Worm (Caenorhabditis elegans) whole organism, L1 larva: ENCODE results near the gene K10B3.1.

ENCODE experiments used
- C04F5.9 ChIP-seq: sonication (generic microtip); optimal IDR thresholded peaks from 2 replicates; lab custom pipeline; 2016; ENCODE audit warnings: missing genetic modification characterization, missing compliant biosample characterization
- aly-2 ChIP-seq: fragments of 150-350 bp; optimal IDR thresholded peaks from 2 replicates; lab custom pipeline; 2014; ENCODE audit warnings: missing biosample characterization, missing genetic modification characterization
- ceh-88 ChIP-seq: fragments of 200-800 bp; sonication (Bioruptor generic); IDR thresholded peaks from 2 replicates; pipeline ENCODE4 v1.3.6; 2022; ENCODE audit warnings: missing genetic modification characterization, missing compliant biosample characterization
- ces-1 ChIP-seq: fragments of 150-350 bp; optimal IDR thresholded peaks from 2 replicates; lab custom pipeline; 2014; ENCODE audit warnings: missing biosample characterization, missing genetic modification reagents, missing genetic modification characterization
- dsc-1 ChIP-seq: sonication (generic microtip); optimal IDR thresholded peaks from 2 replicates; lab custom pipeline; 2016; ENCODE audit warnings: mild to moderate bottlenecking, missing genetic modification characterization, missing compliant biosample characterization
- efl-1 ChIP-seq, 4 experiments: fragments of 150-350 bp; optimal IDR thresholded peaks in 3 of 4; peaks in 1 of 4; 1 replicate in 1 of 4; 2 replicates in 3 of 4; lab custom pipeline; 2014; ENCODE audit warnings: missing biosample characterization in 2 of 4, missing genetic modification characterization in 2 of 4, missing genetic modification reagents in 2 of 4
- elt-2 ChIP-seq: sonication (generic microtip); optimal IDR thresholded peaks from 2 replicates; lab custom pipeline; 2016; ENCODE audit warnings: missing genetic modification characterization, mild to moderate bottlenecking, inconsistent platforms, missing compliant biosample characterization, missing genetic modification reagents
- fkh-4 ChIP-seq: sonication (generic microtip); optimal IDR thresholded peaks from 2 replicates; lab custom pipeline; 2016; ENCODE audit warnings: missing compliant biosample characterization, missing genetic modification characterization, borderline replicate concordance
- fkh-8 ChIP-seq: sonication (generic microtip); optimal IDR thresholded peaks from 2 replicates; lab custom pipeline; 2016; ENCODE audit warnings: mild to moderate bottlenecking, missing genetic modification characterization, missing compliant biosample characterization
- hlh-17 ChIP-seq: fragments of 200-800 bp; sonication (Bioruptor generic); optimal IDR thresholded peaks from 2 replicates; lab custom pipeline; 2018; ENCODE audit warnings: missing genetic modification characterization, mild to moderate bottlenecking, missing compliant biosample characterization, moderate library complexity, borderline replicate concordance
- hpl-2 ChIP-seq: fragments of 150-350 bp; optimal IDR thresholded peaks from 2 replicates; lab custom pipeline; 2014; ENCODE audit warnings: missing biosample characterization, missing genetic modification reagents, missing genetic modification characterization
- irx-1 ChIP-seq: sonication (generic microtip); optimal IDR thresholded peaks from 2 replicates; lab custom pipeline; 2016; ENCODE audit warnings: missing genetic modification characterization, missing compliant biosample characterization
- isw-1 ChIP-seq: fragments of 200-800 bp; sonication (Bioruptor generic); IDR thresholded peaks from 2 replicates; pipeline ENCODE4 v1.3.6; 2022; ENCODE audit warnings: missing genetic modification characterization, missing compliant biosample characterization
- jun-1 ChIP-seq: fragments of 150-350 bp; optimal IDR thresholded peaks from 2 replicates; lab custom pipeline; 2014; ENCODE audit warnings: missing biosample characterization, missing genetic modification reagents, missing genetic modification characterization
- lin-14 ChIP-seq: fragments of 200-800 bp; sonication (Bioruptor generic); optimal IDR thresholded peaks from 2 replicates; lab custom pipeline; 2018; ENCODE audit warnings: mild to moderate bottlenecking, missing genetic modification characterization, moderate library complexity, missing compliant biosample characterization
- lin-15B ChIP-seq: fragments of 150-350 bp; sonication (generic microtip); optimal IDR thresholded peaks from 3 replicates; lab custom pipeline; 2014; ENCODE audit warnings: missing biosample characterization, missing genetic modification characterization
- lin-35 ChIP-seq, 2 experiments: fragments of 150-350 bp; optimal IDR thresholded peaks; 2 replicates each; lab custom pipeline; 2014; ENCODE audit warnings: missing biosample characterization in 2 of 2, missing genetic modification characterization in 2 of 2, missing genetic modification reagents in 2 of 2
- lin-39 ChIP-seq: fragments of 150-350 bp; optimal IDR thresholded peaks from 2 replicates; lab custom pipeline; 2014; ENCODE audit warnings: missing biosample characterization, missing genetic modification reagents, missing genetic modification characterization
- lir-3 ChIP-seq: sonication (generic microtip); optimal IDR thresholded peaks from 2 replicates; lab custom pipeline; 2016; ENCODE audit warnings: mild to moderate bottlenecking, missing genetic modification characterization, moderate library complexity, missing compliant biosample characterization; ENCODE audit not compliant: poor library complexity
- lsy-2 ChIP-seq, 2 experiments: fragments of 150-350 bp; optimal IDR thresholded peaks; 2 replicates each; lab custom pipeline; 2014; ENCODE audit warnings: missing biosample characterization in 2 of 2, missing genetic modification characterization in 2 of 2
- mab-9 ChIP-seq: fragments of 200-800 bp; sonication (Bioruptor generic); IDR thresholded peaks from 2 replicates; pipeline ENCODE4 v1.3.6; 2022; ENCODE audit warnings: missing genetic modification reagents, missing genetic modification characterization, missing compliant biosample characterization
- mep-1 ChIP-seq: fragments of 150-350 bp; optimal IDR thresholded peaks from 2 replicates; lab custom pipeline; 2014; ENCODE audit warnings: missing biosample characterization, missing genetic modification characterization
- nhr-11 ChIP-seq: fragments of 150-350 bp; optimal IDR thresholded peaks from 2 replicates; lab custom pipeline; 2014; ENCODE audit warnings: missing biosample characterization, missing genetic modification characterization
- nhr-19 ChIP-seq: fragments of 200-800 bp; sonication (Bioruptor generic); conservative IDR thresholded peaks from 2 replicates; pipeline ENCODE4 v1.3.6; 2022; ENCODE audit warnings: missing genetic modification characterization, missing compliant biosample characterization
- nhr-47 ChIP-seq: sonication (generic microtip); optimal IDR thresholded peaks from 2 replicates; lab custom pipeline; 2016; ENCODE audit warnings: mild to moderate bottlenecking, missing genetic modification characterization, moderate library complexity, missing compliant biosample characterization
- nhr-71 ChIP-seq: sonication (generic microtip); optimal IDR thresholded peaks from 2 replicates; lab custom pipeline; 2016; ENCODE audit warnings: mild to moderate bottlenecking, missing genetic modification characterization, moderate library complexity, missing compliant biosample characterization
- nhr-77 ChIP-seq: fragments of 150-350 bp; optimal IDR thresholded peaks from 2 replicates; lab custom pipeline; 2014; ENCODE audit warnings: missing biosample characterization, missing genetic modification characterization
- nhr-84 ChIP-seq: sonication (generic microtip); optimal IDR thresholded peaks from 2 replicates; lab custom pipeline; 2017; ENCODE audit warnings: missing biosample characterization, missing genetic modification characterization
- nhr-85 ChIP-seq: sonication (generic microtip); peaks from one replicate; lab custom pipeline; 2016; ENCODE audit warnings: missing genetic modification characterization, inconsistent platforms, missing compliant biosample characterization
- nhr-90 ChIP-seq: sonication (generic microtip); optimal IDR thresholded peaks from 2 replicates; lab custom pipeline; 2016; ENCODE audit warnings: mild to moderate bottlenecking, missing genetic modification characterization, missing compliant biosample characterization; ENCODE audit not compliant: poor library complexity
- rnt-1 ChIP-seq: sonication (generic microtip); optimal IDR thresholded peaks from 2 replicates; lab custom pipeline; 2016; ENCODE audit warnings: mild to moderate bottlenecking, missing genetic modification characterization, moderate library complexity, missing compliant biosample characterization
- skn-1 ChIP-seq: fragments of 150-350 bp; optimal IDR thresholded peaks from 2 replicates; lab custom pipeline; 2014; ENCODE audit warnings: missing biosample characterization, missing genetic modification characterization
- snu-23 ChIP-seq: sonication (generic microtip); optimal IDR thresholded peaks from 2 replicates; lab custom pipeline; 2016; ENCODE audit warnings: missing genetic modification characterization, missing compliant biosample characterization
- sox-4 ChIP-seq: sonication (generic microtip); optimal IDR thresholded peaks from 2 replicates; lab custom pipeline; 2016; ENCODE audit warnings: missing genetic modification characterization, missing compliant biosample characterization
- tbx-2 ChIP-seq: sonication (generic microtip); optimal IDR thresholded peaks from 2 replicates; lab custom pipeline; 2016; ENCODE audit warnings: missing genetic modification characterization, missing compliant biosample characterization
- tlp-1 ChIP-seq: fragments of 150-350 bp; optimal IDR thresholded peaks from 2 replicates; lab custom pipeline; 2014; ENCODE audit warnings: missing biosample characterization, missing genetic modification characterization
- unc-130 ChIP-seq: fragments of 150-350 bp; optimal IDR thresholded peaks from 2 replicates; lab custom pipeline; 2017; ENCODE audit warnings: missing biosample characterization, missing genetic modification characterization, inconsistent platforms
- unc-30 ChIP-seq: sonication (generic microtip); optimal IDR thresholded peaks from 2 replicates; lab custom pipeline; 2017; ENCODE audit warnings: missing biosample characterization, missing genetic modification characterization
- vab-15 ChIP-seq: sonication (generic microtip); optimal IDR thresholded peaks from 2 replicates; lab custom pipeline; 2017; ENCODE audit warnings: missing genotype, mild to moderate bottlenecking, missing genetic modification characterization, missing compliant biosample characterization
- ztf-4 ChIP-seq: fragments of 150-350 bp; optimal IDR thresholded peaks from 2 replicates; lab custom pipeline; 2014; ENCODE audit warnings: missing biosample characterization, missing genetic modification characterization

K10B3.1 gene

DNA sequence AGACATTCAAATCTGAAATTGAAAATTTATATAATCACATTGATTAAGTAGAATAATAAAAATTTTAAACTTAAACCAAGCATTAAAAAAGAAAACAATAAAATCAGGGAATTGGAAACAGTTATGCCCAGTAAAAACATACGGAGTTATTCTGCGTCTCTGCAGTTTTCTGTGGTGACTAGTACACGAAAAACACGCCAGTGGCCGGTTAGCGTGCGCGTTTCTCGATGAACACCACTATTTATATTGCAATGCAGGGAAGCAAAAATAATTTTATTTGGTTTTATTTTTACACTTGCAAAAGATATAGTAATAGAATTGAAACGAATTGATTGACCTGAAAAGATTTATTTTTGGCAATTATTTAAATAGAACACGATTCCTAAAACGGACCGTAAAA is 35.5 kb upstream of the K10B3.1 start, which contains the start of gene sec-3 (continued):
- TF ChIP-seq nhr-77 (peak; percentile 81), unc-130 (tag; lab: Kevin White, UChicago) (peak; percentile 86), ceh-88 (GFP tag; lab: Robert Waterston, UW) (peak; percentile 48; the same call in 1 of the 2 replicates), nhr-11 (tag; lab: Kevin White, UChicago) (peak; percentile 65), hlh-17 (GFP tag; lab: Kevin White, UChicago) (no peak), nhr-19 (GFP tag; lab: Robert Waterston, UW) (peak; percentile 86), tlp-1 (tag; lab: Kevin White, UChicago) (no peak), rnt-1 (tag; lab: Kevin White, UChicago) (peak; percentile 94), lin-15B (no peak)

DNA sequence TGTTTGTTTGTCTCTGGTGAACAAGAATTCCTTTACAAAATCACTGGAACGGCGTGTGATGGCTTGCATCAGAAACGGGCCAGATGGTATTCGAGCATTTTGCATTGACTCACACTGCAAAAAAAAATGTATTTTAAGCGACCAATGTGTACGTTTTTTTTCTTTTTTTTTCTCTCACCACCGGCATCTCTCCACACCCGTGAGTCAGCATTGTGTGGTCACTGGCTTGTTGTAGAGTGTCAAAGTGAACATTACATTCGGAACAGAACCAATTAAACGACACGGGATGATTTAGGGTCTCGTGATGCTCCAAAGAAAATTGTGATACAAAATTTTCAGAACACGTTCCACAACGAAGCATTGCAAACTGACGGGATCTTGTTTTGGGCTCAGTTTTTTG is 33.7 kb upstream of the K10B3.1 start:
- TF ChIP-seq efl-1 (optimal IDR thresholded peaks at IDR 0.05; lab: Kevin White, UChicago): no peak
- TF ChIP-seq efl-1 (GFP tag; optimal IDR thresholded peaks at IDR 0.05 in 1 of 2; lab: Kevin White, UChicago): peak in 1 of 2 experiments; percentile 73
- no peak for TF ChIP-seq isw-1

DNA sequence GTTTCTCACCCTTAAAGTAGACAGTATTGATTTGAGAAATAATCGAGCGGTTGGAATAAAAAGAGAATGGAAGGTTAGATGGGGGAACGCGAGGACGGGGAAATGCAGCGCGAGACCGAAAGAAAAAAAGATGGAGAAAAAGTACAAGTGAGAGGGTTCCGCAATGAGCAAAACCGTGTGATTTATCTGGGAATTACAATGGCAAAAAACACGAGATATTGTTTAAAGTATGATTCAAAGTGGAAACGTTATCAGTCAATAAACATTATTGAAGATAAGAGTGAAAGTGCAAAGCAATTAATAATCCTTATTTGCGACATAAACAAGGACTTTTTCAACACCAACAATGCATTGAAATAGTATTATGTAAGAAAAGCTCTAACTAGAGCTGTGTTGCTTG is 33.1 kb upstream of the K10B3.1 start, which contains the start of gene ztf-13:
Gene ztf-13, minus strand, starts transcription at position 11 of the 400 bp plus-strand sequence.
- TF ChIP-seq jun-1 (tag; lab: Kevin White, UChicago) (peak; percentile 6), lin-14 (GFP tag; lab: Kevin White, UChicago) (peak; percentile 28), lin-35 (GFP tag; optimal IDR thresholded peaks at IDR 0.05; lab: Kevin White, UChicago) (peak in 1 of 2 experiments; percentile 0), lin-39 (tag; lab: Kevin White, UChicago) (no peak), nhr-90 (tag; lab: Kevin White, UChicago) (peak; percentile 10), elt-2 (peak; percentile 81), unc-30 (tag; lab: Kevin White, UChicago) (no peak), nhr-71 (tag; lab: Kevin White, UChicago) (peak; percentile 27)

DNA sequence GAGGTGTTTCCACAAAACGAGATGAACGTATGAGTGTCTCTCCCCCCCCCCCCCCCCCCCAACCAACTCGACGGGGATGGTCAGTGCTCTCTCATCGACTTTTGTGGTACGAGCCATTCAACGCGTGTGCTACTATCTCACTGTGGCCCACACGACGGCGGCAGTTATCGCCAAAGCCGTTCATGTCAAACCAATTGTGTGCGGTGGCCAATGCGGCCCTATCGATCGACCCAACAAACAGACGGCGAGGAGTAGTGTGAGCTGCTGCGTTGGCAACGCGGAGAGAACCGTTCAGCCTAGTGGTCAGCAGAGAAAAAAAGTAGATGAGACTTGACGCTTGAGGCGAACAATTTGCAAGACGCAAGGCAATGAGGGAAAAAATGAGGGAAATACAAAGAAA is 32.5 kb upstream of the K10B3.1 start:
- TF ChIP-seq hlh-17 (GFP tag; lab: Kevin White, UChicago) (no peak), fkh-4 (tag; lab: Kevin White, UChicago) (no peak), hpl-2 (GFP tag; lab: Kevin White, UChicago) (no peak), nhr-19 (GFP tag; lab: Robert Waterston, UW) (no peak), sox-4 (tag; lab: Kevin White, UChicago) (no peak), lir-3 (no peak), aly-2 (tag; lab: Kevin White, UChicago) (no peak), mab-9 (GFP tag; lab: Robert Waterston, UW) (no peak), mep-1 (tag; lab: Kevin White, UChicago) (peak; percentile 34), nhr-71 (tag; lab: Kevin White, UChicago) (peak; percentile 9), tbx-2 (tag; lab: Kevin White, UChicago) (no peak), fkh-8 (peak; percentile 26), rnt-1 (tag; lab: Kevin White, UChicago) (peak; percentile 25), nhr-47 (tag; lab: Kevin White, UChicago) (no peak), nhr-84 (tag; lab: Kevin White, UChicago) (no peak), C04F5.9 (tag; lab: Kevin White, UChicago) (no peak), nhr-85 (tag; lab: Kevin White, UChicago) (no peak), ztf-4 (tag; lab: Kevin White, UChicago) (no peak), skn-1 (tag; lab: Kevin White, UChicago) (peak; percentile 16), vab-15 (tag; lab: Kevin White, UChicago) (no peak), dsc-1 (tag; lab: Kevin White, UChicago) (peak; percentile 18), lsy-2 (tag; optimal IDR thresholded peaks at IDR 0.05; lab: Kevin White, UChicago) (no peak), jun-1 (tag; lab: Kevin White, UChicago) (no peak), isw-1 (no peak), irx-1 (no peak), nhr-90 (tag; lab: Kevin White, UChicago) (no peak), ces-1 (GFP tag; lab: Kevin White, UChicago) (no peak), lin-14 (GFP tag; lab: Kevin White, UChicago) (peak; percentile 57), snu-23 (GFP tag; lab: Kevin White, UChicago) (peak; percentile 10), tlp-1 (tag; lab: Kevin White, UChicago) (no peak), lin-15B (no peak)
